Worm (Caenorhabditis elegans): Measurements from ENCODE around the gene T11B7.1.

DNA sequence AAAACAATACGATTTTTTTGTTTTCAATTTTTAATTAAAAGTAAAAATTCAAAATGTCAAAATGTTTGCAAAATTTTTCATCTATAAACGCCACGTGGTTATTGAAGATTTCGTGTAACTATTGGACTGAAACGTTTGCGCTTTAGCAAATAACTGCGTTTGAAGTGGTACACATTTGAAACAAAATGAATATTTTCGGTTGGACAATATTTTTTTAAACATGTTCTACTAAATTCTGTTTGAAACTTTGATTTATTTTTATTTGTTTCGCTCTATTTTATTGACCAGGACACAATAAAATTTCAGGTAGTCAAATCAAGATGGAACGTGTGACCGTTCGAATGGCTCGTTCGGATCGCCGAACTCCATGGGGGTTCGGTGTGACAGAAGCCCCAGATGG, 11.7 kb downstream of the T11B7.1 start, which contains the start of gene alp-1:
- TF ChIP-seq nhr-77 (tag; optimal IDR thresholded peaks at IDR 0.05) = no peak
- no peak for TF ChIP-seq ceh-82 (tag; optimal IDR thresholded peaks at IDR 0.05)
- TF ChIP-seq nhr-6 (tag; optimal IDR thresholded peaks at IDR 0.05) = no peak
- TF ChIP-seq ceh-16 (tag; optimal IDR thresholded peaks at IDR 0.05) = no peak
- no peak for TF ChIP-seq ztf-11 (tag; optimal IDR thresholded peaks at IDR 0.05)
- TF ChIP-seq unc-39 (tag; optimal IDR thresholded peaks at IDR 0.05) = no peak
- TF ChIP-seq unc-62 (GFP tag; optimal IDR thresholded peaks at IDR 0.05) = no peak
